Fruit fly (Drosophila melanogaster) whole organism, prepupa: ENCODE measurements around the gene CG17633.
A peak's percentile ranks its signal among the peaks of the same experiment; 100 is the strongest.

Source experiments
- CG10669 ChIP-seq: fragments of 200-800 bp; sonication (Bioruptor generic); optimal IDR thresholded peaks from 3 replicates; lab custom pipeline; 2018; ENCODE audit warnings: missing biosample characterization, mild to moderate bottlenecking, missing genetic modification characterization, moderate library complexity
- CG6792 ChIP-seq: fragments of 200-800 bp; sonication (Bioruptor generic); optimal IDR thresholded peaks from 3 replicates; lab custom pipeline; 2016; ENCODE audit warnings: missing biosample characterization, missing genetic modification characterization
- CG6854 ChIP-seq: fragments of 200-800 bp; sonication (Bioruptor generic); optimal IDR thresholded peaks from 2 replicates; lab custom pipeline; 2017; ENCODE audit warnings: missing biosample characterization, mild to moderate bottlenecking, missing genetic modification characterization
- CG8119 ChIP-seq: fragments of 200-800 bp; sonication (Bioruptor generic); IDR thresholded peaks from 3 replicates; pipeline ENCODE4 v1.3.6; 2022; ENCODE audit warnings: missing biosample characterization, missing genetic modification characterization
- CG9139 ChIP-seq: fragments of 200-800 bp; sonication (Bioruptor generic); optimal IDR thresholded peaks from 3 replicates; lab custom pipeline; 2017; ENCODE audit warnings: missing biosample characterization, mild to moderate bottlenecking, missing genetic modification characterization
- Sox102F ChIP-seq: fragments of 200-800 bp; sonication (Bioruptor generic); optimal IDR thresholded peaks from 2 replicates; lab custom pipeline; 2016; ENCODE audit warnings: missing biosample characterization, mild to moderate bottlenecking, missing genetic modification characterization
- fd59A ChIP-seq: fragments of 200-800 bp; sonication (Bioruptor generic); optimal IDR thresholded peaks from 2 replicates; lab custom pipeline; 2017; ENCODE audit warnings: missing biosample characterization, mild to moderate bottlenecking, missing genetic modification characterization, missing genetic modification reagents

dm6 chr2L:9758856-9759255, 10.0 kb upstream of the CG17633 start:
- TF ChIP-seq CG6792 (GFP tag; lab: Kevin White, UChicago) (peak; percentile 36), CG6854 (GFP tag; lab: Kevin White, UChicago) (peak; percentile 59), CG8119 (no peak), Sox102F (GFP tag; lab: Kevin White, UChicago) (no peak), fd59A (GFP tag; lab: Kevin White, UChicago) (no peak), CG10669 (GFP tag; lab: Kevin White, UChicago) (no peak), CG9139 (GFP tag; lab: Kevin White, UChicago) (no peak)
